Fruit fly (Drosophila melanogaster) whole organism, embryonic: ENCODE data around the gene CG31313.

Experiments used
- CG1024 ChIP-seq: fragments of 200-800 bp; sonication (Bioruptor generic); IDR thresholded peaks from 2 replicates; pipeline ENCODE4 v1.3.6; 2022; ENCODE audit warnings: missing biosample characterization, missing genetic modification characterization
- CG10267 ChIP-seq: fragments of 200-800 bp; sonication (Bioruptor generic); optimal IDR thresholded peaks from 2 replicates; lab custom pipeline; 2018; ENCODE audit warnings: missing biosample characterization, mild to moderate bottlenecking, missing genetic modification characterization, moderate library complexity
- CG10959 ChIP-seq: fragments of 200-800 bp; sonication (Bioruptor generic); IDR thresholded peaks from 2 replicates; pipeline ENCODE4 v1.3.6; 2022; ENCODE audit warnings: missing biosample characterization, missing genetic modification characterization
- CG11093 ChIP-seq: fragments of 200-800 bp; sonication (Bioruptor generic); IDR thresholded peaks from 3 replicates; pipeline ENCODE4 v1.3.6; 2022; ENCODE audit warnings: missing biosample characterization, missing genetic modification characterization
- CG12744 ChIP-seq: fragments of 200-800 bp; sonication (Bioruptor generic); optimal IDR thresholded peaks from 2 replicates; lab custom pipeline; 2016; ENCODE audit warnings: missing biosample characterization, missing genetic modification characterization
- CG13296 ChIP-seq: fragments of 200-800 bp; sonication (Bioruptor generic); optimal IDR thresholded peaks from 3 replicates; lab custom pipeline; 2018; ENCODE audit warnings: missing biosample characterization, mild to moderate bottlenecking, missing genetic modification characterization
- CG13424 ChIP-seq: fragments of 200-800 bp; sonication (Bioruptor generic); optimal IDR thresholded peaks from 2 replicates; lab custom pipeline; 2019; ENCODE audit warnings: missing biosample characterization, mild to moderate bottlenecking, missing genetic modification characterization, moderate library complexity
- CG13775 ChIP-seq: fragments of 200-800 bp; sonication (Bioruptor generic); optimal IDR thresholded peaks from 3 replicates; lab custom pipeline; 2017; ENCODE audit warnings: missing biosample characterization, mild to moderate bottlenecking, missing genetic modification characterization
- CG15073 ChIP-seq: fragments of 200-800 bp; sonication (Bioruptor generic); optimal IDR thresholded peaks from 2 replicates; lab custom pipeline; 2016; ENCODE audit warnings: missing biosample characterization, missing genetic modification characterization
- CG1603 ChIP-seq: fragments of 200-800 bp; sonication (Bioruptor generic); optimal IDR thresholded peaks from 2 replicates; lab custom pipeline; 2019; ENCODE audit warnings: missing biosample characterization, mild to moderate bottlenecking, missing genetic modification characterization, moderate library complexity
- CG17385 ChIP-seq: fragments of 200-800 bp; sonication (Bioruptor generic); optimal IDR thresholded peaks from 3 replicates; lab custom pipeline; 2018; ENCODE audit warnings: missing biosample characterization, mild to moderate bottlenecking, missing genetic modification characterization
- CG2678 ChIP-seq: fragments of 200-800 bp; sonication (Bioruptor generic); optimal IDR thresholded peaks from 3 replicates; lab custom pipeline; 2019; ENCODE audit warnings: missing biosample characterization, mild to moderate bottlenecking, missing genetic modification characterization, moderate library complexity
- CG3838 ChIP-seq: fragments of 200-800 bp; sonication (Bioruptor generic); optimal IDR thresholded peaks from 3 replicates; lab custom pipeline; 2016; ENCODE audit warnings: missing biosample characterization, missing genetic modification characterization
- CG7357 ChIP-seq: fragments of 200-800 bp; sonication (Bioruptor generic); IDR thresholded peaks from 3 replicates; pipeline ENCODE4 v1.3.6; 2022; ENCODE audit warnings: missing biosample characterization, missing genetic modification characterization
- CG8924 ChIP-seq: fragments of 200-800 bp; optimal IDR thresholded peaks from 3 replicates; lab custom pipeline; 2019; ENCODE audit warnings: missing biosample characterization, mild to moderate bottlenecking, missing genetic modification characterization, moderate library complexity
- CG9609 ChIP-seq: fragments of 200-800 bp; sonication (Bioruptor generic); optimal IDR thresholded peaks from 3 replicates; lab custom pipeline; 2016; ENCODE audit warnings: missing biosample characterization, missing genetic modification characterization
- CG9817 ChIP-seq: fragments of 200-800 bp; sonication (Bioruptor generic); optimal IDR thresholded peaks from 2 replicates; lab custom pipeline; 2018; ENCODE audit warnings: missing biosample characterization, mild to moderate bottlenecking, missing genetic modification characterization, moderate library complexity
- CG9876 ChIP-seq: fragments of 200-800 bp; sonication (Bioruptor generic); optimal IDR thresholded peaks from 2 replicates; lab custom pipeline; 2016; ENCODE audit warnings: missing biosample characterization, missing genetic modification characterization
- D ChIP-seq, 2 experiments: fragments of 200-800 bp in 1 of 2; fragments of >200 bp in 1 of 2; sonication (Bioruptor generic) in 1 of 2; optimal IDR thresholded peaks; 2 replicates in 1 of 2; 3 replicates in 1 of 2; lab custom pipeline; 2017; ENCODE audit warnings: mild to moderate bottlenecking in 1 of 2, missing biosample characterization in 1 of 2, missing genetic modification characterization in 1 of 2, missing genetic modification reagents in 1 of 2
- D19A ChIP-seq: fragments of 200-800 bp; optimal IDR thresholded peaks from 3 replicates; lab custom pipeline; 2019; ENCODE audit warnings: missing biosample characterization, mild to moderate bottlenecking, missing genetic modification characterization, moderate library complexity
- D19B ChIP-seq: fragments of 200-800 bp; sonication (Bioruptor generic); optimal IDR thresholded peaks from 2 replicates; lab custom pipeline; 2017; ENCODE audit warnings: missing biosample characterization, mild to moderate bottlenecking, missing genetic modification characterization
- Deaf1 ChIP-seq: fragments of 200-800 bp; optimal IDR thresholded peaks from 3 replicates; lab custom pipeline; 2019; ENCODE audit warnings: missing biosample characterization, mild to moderate bottlenecking, missing genetic modification characterization, moderate library complexity
- Doc3 ChIP-seq: fragments of 200-800 bp; sonication (Bioruptor generic); IDR thresholded peaks from 3 replicates; pipeline ENCODE4 v1.3.6; 2022; ENCODE audit warnings: missing biosample characterization, missing genetic modification characterization; ENCODE audit not compliant: partially characterized antibody
- ERR ChIP-seq: fragments of 200-800 bp; sonication (Bioruptor generic); optimal IDR thresholded peaks from 2 replicates; lab custom pipeline; 2016; ENCODE audit warnings: missing biosample characterization, missing genetic modification characterization
- Hr3 ChIP-seq: fragments of 200-800 bp; sonication (Bioruptor generic); optimal IDR thresholded peaks from 3 replicates; lab custom pipeline; 2016; ENCODE audit warnings: missing biosample characterization, missing genetic modification characterization
- Hr78 ChIP-seq, 2 experiments: fragments of 200-800 bp in 1 of 2; fragments of >200 bp in 1 of 2; sonication (Bioruptor generic) in 1 of 2; optimal IDR thresholded peaks; 2 replicates each; lab custom pipeline; 2017 to 2019; ENCODE audit warnings: missing biosample characterization in 2 of 2, missing genetic modification characterization in 2 of 2, mild to moderate bottlenecking in 1 of 2, moderate library complexity in 1 of 2
- Lhr ChIP-seq: fragments of 200-800 bp; sonication (Bioruptor generic); optimal IDR thresholded peaks from 3 replicates; lab custom pipeline; 2017; ENCODE audit warnings: mild to moderate bottlenecking, missing biosample characterization, missing genetic modification reagents, missing genetic modification characterization
- Meics ChIP-seq: fragments of 200-800 bp; sonication (Bioruptor generic); optimal IDR thresholded peaks from 2 replicates; lab custom pipeline; 2017; ENCODE audit warnings: missing biosample characterization, mild to moderate bottlenecking, missing genetic modification characterization
- Myb ChIP-seq: fragments of 200-800 bp; sonication (Bioruptor generic); optimal IDR thresholded peaks from 2 replicates; lab custom pipeline; 2016; ENCODE audit warnings: missing biosample characterization, missing genetic modification characterization
- Pdp1 ChIP-seq, 2 experiments: fragments of 200-800 bp; sonication (Bioruptor generic); optimal IDR thresholded peaks; 3 replicates each; lab custom pipeline; 2016; ENCODE audit warnings: missing biosample characterization in 2 of 2, missing genetic modification characterization in 2 of 2, mild to moderate bottlenecking in 1 of 2, moderate library complexity in 1 of 2
- Tbp ChIP-seq: fragments of >200 bp; optimal IDR thresholded peaks from 2 replicates; lab custom pipeline; 2018; ENCODE audit warnings: missing biosample characterization, missing genetic modification characterization
- bcd ChIP-seq: fragments of 200-800 bp; sonication (Bioruptor generic); optimal IDR thresholded peaks from 2 replicates; lab custom pipeline; 2017; ENCODE audit warnings: missing biosample characterization, mild to moderate bottlenecking, missing genetic modification characterization
- chm ChIP-seq: fragments of 200-800 bp; sonication (Bioruptor generic); IDR thresholded peaks from 2 replicates; pipeline ENCODE4 v1.3.6; 2022; ENCODE audit warnings: missing biosample characterization, missing genetic modification characterization
- chn ChIP-seq: fragments of 200-800 bp; sonication (Bioruptor generic); optimal IDR thresholded peaks from 2 replicates; lab custom pipeline; 2016; ENCODE audit warnings: missing biosample characterization, missing genetic modification characterization
- crp ChIP-seq, 2 experiments: fragments of 200-800 bp; sonication (Bioruptor generic); optimal IDR thresholded peaks; 2 replicates in 1 of 2; 3 replicates in 1 of 2; lab custom pipeline; 2017; ENCODE audit warnings: missing biosample characterization in 2 of 2, missing genetic modification characterization in 2 of 2, mild to moderate bottlenecking in 1 of 2, moderate library complexity in 1 of 2
- disco-r ChIP-seq: fragments of 200-800 bp; sonication (Bioruptor generic); optimal IDR thresholded peaks from 2 replicates; lab custom pipeline; 2016; ENCODE audit warnings: missing biosample characterization, missing genetic modification characterization
- emc ChIP-seq: fragments of 200-800 bp; sonication (Bioruptor generic); optimal IDR thresholded peaks from 2 replicates; lab custom pipeline; 2016; ENCODE audit warnings: missing biosample characterization, missing genetic modification characterization
- esg ChIP-seq: fragments of 200-800 bp; sonication (Bioruptor generic); conservative IDR thresholded peaks from 2 replicates; pipeline ENCODE4 v1.3.6; 2022; ENCODE audit warnings: missing biosample characterization, missing genetic modification characterization
- grn ChIP-seq: fragments of 200-800 bp; sonication (Bioruptor generic); optimal IDR thresholded peaks from 3 replicates; lab custom pipeline; 2017; ENCODE audit warnings: missing biosample characterization, missing genetic modification characterization
- kay ChIP-seq: fragments of 200-800 bp; sonication (Bioruptor generic); optimal IDR thresholded peaks from 2 replicates; lab custom pipeline; 2016; ENCODE audit warnings: missing biosample characterization, missing genetic modification characterization
- mld ChIP-seq: fragments of 200-800 bp; sonication (Bioruptor generic); IDR thresholded peaks from 3 replicates; pipeline ENCODE4 v1.3.6; 2022; ENCODE audit warnings: missing biosample characterization, missing genetic modification characterization; ENCODE audit not compliant: partially characterized antibody
- odd ChIP-seq: fragments of 200-800 bp; sonication (Bioruptor generic); optimal IDR thresholded peaks from 2 replicates; lab custom pipeline; 2017; ENCODE audit warnings: missing biosample characterization, mild to moderate bottlenecking, missing genetic modification characterization
- p53 ChIP-seq: fragments of 200-800 bp; sonication (Bioruptor generic); optimal IDR thresholded peaks from 2 replicates; lab custom pipeline; 2016; ENCODE audit warnings: missing biosample characterization, missing genetic modification characterization
- pfk ChIP-seq: fragments of 200-800 bp; sonication (Bioruptor generic); optimal IDR thresholded peaks from 2 replicates; lab custom pipeline; 2018; ENCODE audit warnings: missing biosample characterization, mild to moderate bottlenecking, missing genetic modification characterization, moderate library complexity
- sc ChIP-seq, 3 experiments: fragments of >200 bp in 2 of 3; fragments of 200-800 bp in 1 of 3; sonication (Bioruptor generic) in 1 of 3; optimal IDR thresholded peaks; 2 replicates in 2 of 3; 3 replicates in 1 of 3; lab custom pipeline; 2017; ENCODE audit warnings: mild to moderate bottlenecking in 1 of 3, missing biosample characterization in 1 of 3, missing genetic modification characterization in 1 of 3, missing genetic modification reagents in 1 of 3
- sim ChIP-seq: fragments of 200-800 bp; sonication (Bioruptor generic); IDR thresholded peaks from 2 replicates; pipeline ENCODE4 v1.3.6; 2022; ENCODE audit warnings: missing biosample characterization, missing genetic modification characterization
- sug ChIP-seq: fragments of 200-800 bp; optimal IDR thresholded peaks from 2 replicates; lab custom pipeline; 2019; ENCODE audit warnings: missing biosample characterization, mild to moderate bottlenecking, missing genetic modification characterization, moderate library complexity

CG31313 gene

DNA sequence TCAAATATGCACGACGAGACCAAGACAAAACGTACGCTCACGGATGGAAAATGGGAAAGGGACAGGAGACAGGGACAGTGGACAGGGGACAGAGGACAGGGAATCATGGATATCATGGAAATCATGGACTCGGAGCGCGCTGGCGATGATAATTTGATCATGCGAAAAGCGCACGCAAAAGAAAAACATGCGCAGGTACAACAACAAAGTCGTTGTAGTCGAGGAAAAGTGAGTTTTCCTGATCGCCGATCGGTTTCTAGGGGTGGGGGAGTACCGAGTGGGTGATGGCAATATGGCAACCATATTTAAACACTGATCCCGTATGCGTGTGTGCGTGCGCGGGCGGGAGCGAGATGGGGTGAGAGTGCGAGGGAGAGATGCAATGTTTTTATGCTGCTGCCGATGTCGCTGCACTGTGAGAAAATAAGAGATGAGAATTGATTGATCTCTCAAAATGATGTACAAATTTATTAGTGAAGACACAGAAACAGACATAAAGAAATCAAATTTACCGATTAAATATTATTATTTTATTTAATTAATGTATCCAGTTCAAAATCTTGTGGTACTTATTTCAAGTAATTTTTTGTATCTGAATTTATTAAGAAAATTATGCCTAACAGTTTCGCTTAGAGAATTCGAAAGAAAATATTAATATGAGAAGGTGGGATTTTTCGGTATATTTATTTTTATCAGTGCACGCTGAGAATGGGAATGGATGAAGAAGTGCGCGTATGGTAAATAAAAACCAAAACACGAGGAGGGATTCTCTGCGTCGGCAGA lies 23.7 kb upstream of the CG31313 start (continued):
- TF ChIP-seq Doc3 (GFP tag; lab: Robert Waterston, UW) = no peak
- TF ChIP-seq Hr3 (GFP tag; lab: Kevin White, UChicago) = peak; percentile 83
- TF ChIP-seq CG9876 (GFP tag; lab: Kevin White, UChicago) = no peak
- TF ChIP-seq D19A = peak; percentile 93
- no peak for TF ChIP-seq sc (optimal IDR thresholded peaks at IDR 0.05; lab: Kevin White, UChicago)
- peak; percentile 93 for TF ChIP-seq sc (GFP tag; optimal IDR thresholded peaks at IDR 0.05; lab: Kevin White, UChicago)
- peak; percentile 61; the same call in 1 of the 2 replicates for TF ChIP-seq CG1024 (GFP tag; lab: Robert Waterston, UW)
- peak; percentile 90 for TF ChIP-seq CG13424
- peak in 1 of 2 experiments; percentile 27 for TF ChIP-seq crp (GFP tag; optimal IDR thresholded peaks at IDR 0.05; lab: Kevin White, UChicago)
- TF ChIP-seq disco-r (GFP tag; lab: Kevin White, UChicago) = no peak
- TF ChIP-seq CG11093 (GFP tag; lab: Robert Waterston, UW) = peak; percentile 67; the same call in 2 of the 3 replicates
- TF ChIP-seq CG7357 (GFP tag; lab: Robert Waterston, UW) = peak; percentile 67; the same call in 1 of the 3 replicates
- no peak for TF ChIP-seq mld (GFP tag; lab: Robert Waterston, UW)
- peak; percentile 75 for TF ChIP-seq Lhr (GFP tag; lab: Kevin White, UChicago)
- peak; percentile 48 for TF ChIP-seq CG15073 (GFP tag; lab: Kevin White, UChicago)
- peak; percentile 86 for TF ChIP-seq CG10959
- no peak for TF ChIP-seq CG9609
- peak; percentile 62 for TF ChIP-seq kay (GFP tag; lab: Kevin White, UChicago)
- no peak for TF ChIP-seq pfk
- TF ChIP-seq CG17385 (GFP tag; lab: Kevin White, UChicago) = peak; percentile 79
- peak; percentile 36 for TF ChIP-seq CG9817
- peak; percentile 45 for TF ChIP-seq Meics (GFP tag; lab: Kevin White, UChicago)
- TF ChIP-seq CG13775 = peak; percentile 93
- no peak for TF ChIP-seq Tbp (GFP tag; lab: Kevin White, UChicago)
- peak; percentile 16 for TF ChIP-seq CG13296 (GFP tag; lab: Kevin White, UChicago)
- TF ChIP-seq CG1603 (tag; lab: Kevin White, UChicago) = peak; percentile 54
- peak; percentile 87 for TF ChIP-seq CG2678 (tag; lab: Kevin White, UChicago)
- no peak for TF ChIP-seq emc (GFP tag; lab: Kevin White, UChicago)
- TF ChIP-seq Myb (GFP tag; lab: Kevin White, UChicago) = no peak
- TF ChIP-seq p53 (GFP tag; lab: Kevin White, UChicago) = no peak
- TF ChIP-seq D (optimal IDR thresholded peaks at IDR 0.05; lab: Kevin White, UChicago) = no peak
- peak; percentile 96 for TF ChIP-seq D (GFP tag; optimal IDR thresholded peaks at IDR 0.05; lab: Kevin White, UChicago)
- TF ChIP-seq esg (GFP tag; lab: Robert Waterston, UW) = peak; percentile 64
- peak in 1 of 2 experiments; percentile 85 for TF ChIP-seq Hr78 (GFP tag; optimal IDR thresholded peaks at IDR 0.05; lab: Kevin White, UChicago)
- TF ChIP-seq grn (GFP tag; lab: Kevin White, UChicago) = no peak
- TF ChIP-seq CG8924 (tag; lab: Kevin White, UChicago) = peak; percentile 95
- TF ChIP-seq ERR = no peak
- peak; percentile 61 for TF ChIP-seq Deaf1 (tag; lab: Kevin White, UChicago)
- TF ChIP-seq CG3838 (GFP tag; lab: Kevin White, UChicago) = no peak
- TF ChIP-seq CG12744 (GFP tag; lab: Kevin White, UChicago) = no peak
- no peak for TF ChIP-seq D19B (GFP tag; lab: Kevin White, UChicago)
- peak; percentile 41 for TF ChIP-seq sug (tag; lab: Kevin White, UChicago)
- peak; percentile 28 to 54 for TF ChIP-seq Pdp1 (GFP tag; optimal IDR thresholded peaks at IDR 0.05; lab: Kevin White, UChicago)
- peak; percentile 47 for TF ChIP-seq chn
- TF ChIP-seq chm = peak; percentile 21; the same call in 1 of the 2 replicates
- TF ChIP-seq bcd = peak; percentile 86
- TF ChIP-seq CG10267 = peak; percentile 93
- TF ChIP-seq sim (GFP tag; lab: Robert Waterston, UW) = peak; percentile 78
- TF ChIP-seq odd (GFP tag; lab: Kevin White, UChicago) = peak; percentile 80
